Worm (Caenorhabditis elegans): ENCODE measurements around the gene W02D7.8.
"Not testable (repeated sequence)": the region's sequence is repeated elsewhere in the genome, so short reads cannot be mapped to it uniquely, and the experiment has no call there.

ce11 chrV:8314782-8315181 is 8.5 kb upstream of the W02D7.8 start:
- TF ChIP-seq tbx-9 (tag; optimal IDR thresholded peaks at IDR 0.05; ENCODE audit: borderline replicate concordance); Y53G8AR.9 (GFP tag; conservative IDR thresholded peaks at IDR 0.05): not testable (repeated sequence)
